Worm (Caenorhabditis elegans): ENCODE data around the gene F01F1.14.

- TF ChIP-seq T22C8.4 (GFP tag; IDR thresholded peaks at IDR 0.05) (no peak), flt-1 (GFP tag; IDR thresholded peaks at IDR 0.05) (no peak), klf-2 (GFP tag; conservative IDR thresholded peaks at IDR 0.05) (no peak), tab-1 (GFP tag; IDR thresholded peaks at IDR 0.05) (no peak), ztf-23 (GFP tag; IDR thresholded peaks at IDR 0.05) (no peak), ref-1 (GFP tag; conservative IDR thresholded peaks at IDR 0.05) (no peak), cog-1 (tag; optimal IDR thresholded peaks at IDR 0.05) (no peak), med-1 (GFP tag; optimal IDR thresholded peaks at IDR 0.05; ENCODE audit: insufficient read depth) (no peak), ztf-29 (GFP tag; IDR thresholded peaks at IDR 0.05) (no peak)
Measured at ce11 chrIII:5917365-5917958, 34.7 kb upstream of the F01F1.14 start.

Data from whole organism, midembryonic.